Fruit fly (Drosophila melanogaster) whole organism, adult: ENCODE data around the gene AP-1mu.

Experiments used
- Clk ChIP-seq: fragments of 200-800 bp; sonication (Bioruptor generic); optimal IDR thresholded peaks from 2 replicates; lab custom pipeline; 2017; ENCODE audit warnings: missing biosample characterization, missing genetic modification characterization
- Hr96 ChIP-seq: fragments of 200-800 bp; sonication (Bioruptor generic); optimal IDR thresholded peaks from 2 replicates; lab custom pipeline; 2016; ENCODE audit warnings: missing biosample characterization, missing genetic modification characterization
- bab1 ChIP-seq: fragments of 200-800 bp; sonication (Bioruptor generic); optimal IDR thresholded peaks from 3 replicates; lab custom pipeline; 2019; ENCODE audit warnings: missing biosample characterization, mild to moderate bottlenecking, missing genetic modification characterization, moderate library complexity
- cic ChIP-seq: fragments of 200-800 bp; sonication (Bioruptor generic); optimal IDR thresholded peaks from 2 replicates; lab custom pipeline; 2017; ENCODE audit warnings: missing biosample characterization, mild to moderate bottlenecking, missing genetic modification characterization, moderate library complexity
- ovo ChIP-seq: fragments of 200-800 bp; sonication (Bioruptor generic); optimal IDR thresholded peaks from 2 replicates; lab custom pipeline; 2016; ENCODE audit warnings: missing biosample characterization, missing genetic modification characterization

DNA sequence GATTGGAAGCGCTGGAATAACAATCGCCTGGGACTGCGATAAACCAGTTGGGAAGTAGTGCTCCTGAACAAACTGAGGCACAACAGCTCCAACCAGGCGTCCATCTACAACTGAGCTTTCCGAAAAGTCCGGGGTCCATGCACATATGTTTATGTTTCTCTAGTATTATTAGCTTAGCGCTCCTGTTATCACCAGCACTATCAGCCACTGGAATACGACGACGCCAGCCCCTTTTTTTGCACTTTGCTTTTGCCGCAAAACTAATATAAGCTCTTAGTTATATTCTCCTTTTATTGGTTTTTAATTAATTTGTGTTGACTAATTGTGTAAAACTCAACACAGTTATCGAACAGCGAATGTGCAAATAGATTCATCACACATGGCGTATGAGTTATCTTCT is 12.2 kb upstream of the AP-1mu start, which contains the start of gene CG9396:
- TF ChIP-seq Clk (GFP tag; lab: Kevin White, UChicago) (no peak), bab1 (GFP tag; lab: Kevin White, UChicago) (no peak), cic (GFP tag; lab: Kevin White, UChicago) (peak; percentile 85), ovo (no peak), Hr96 (no peak)
